Fruit fly (Drosophila melanogaster) whole organism, embryonic: ENCODE results near the gene CG4577.
A peak's percentile ranks its signal among the peaks of the same experiment; 100 is the strongest.

Source experiments
- CG10147 ChIP-seq: fragments of 200-800 bp; sonication (Bioruptor generic); optimal IDR thresholded peaks from 2 replicates; lab custom pipeline; 2019; ENCODE audit warnings: missing biosample characterization, mild to moderate bottlenecking, missing genetic modification characterization, moderate library complexity
- CG11093 ChIP-seq: fragments of 200-800 bp; sonication (Bioruptor generic); IDR thresholded peaks from 3 replicates; pipeline ENCODE4 v1.3.6; 2022; ENCODE audit warnings: missing biosample characterization, missing genetic modification characterization
- CG12104 ChIP-seq: fragments of 200-800 bp; sonication (Bioruptor generic); optimal IDR thresholded peaks from 3 replicates; lab custom pipeline; 2016; ENCODE audit warnings: missing biosample characterization, missing genetic modification characterization
- CG13287 ChIP-seq: fragments of 200-800 bp; sonication (Bioruptor generic); IDR thresholded peaks from 2 replicates; pipeline ENCODE4 v1.3.6; 2022; ENCODE audit warnings: missing biosample characterization, missing genetic modification characterization; ENCODE audit not compliant: partially characterized antibody
- CG14014 ChIP-seq: fragments of 200-800 bp; sonication (Bioruptor generic); IDR thresholded peaks from 2 replicates; pipeline ENCODE4 v1.3.6; 2022; ENCODE audit warnings: missing biosample characterization, missing genetic modification characterization
- CG14667 ChIP-seq: fragments of 200-800 bp; sonication (Bioruptor generic); IDR thresholded peaks from 2 replicates; pipeline ENCODE4 v1.3.6; 2022; ENCODE audit warnings: missing biosample characterization, missing genetic modification characterization
- CG14710 ChIP-seq: fragments of 200-800 bp; sonication (Bioruptor generic); optimal IDR thresholded peaks from 3 replicates; lab custom pipeline; 2019; ENCODE audit warnings: missing biosample characterization, mild to moderate bottlenecking, missing genetic modification characterization, moderate library complexity
- CG14860 ChIP-seq: fragments of 200-800 bp; sonication (Bioruptor generic); IDR thresholded peaks from 3 replicates; pipeline ENCODE4 v1.3.6; 2022; ENCODE audit warnings: missing biosample characterization, missing genetic modification characterization; ENCODE audit not compliant: partially characterized antibody
- CG16813 ChIP-seq: fragments of 200-800 bp; sonication (Bioruptor generic); IDR thresholded peaks from 3 replicates; pipeline ENCODE4 v1.3.6; 2022; ENCODE audit warnings: missing biosample characterization, missing genetic modification characterization; ENCODE audit not compliant: partially characterized antibody
- CG16815 ChIP-seq: fragments of 200-800 bp; sonication (Bioruptor generic); optimal IDR thresholded peaks from 3 replicates; lab custom pipeline; 2017; ENCODE audit warnings: missing biosample characterization, mild to moderate bottlenecking, missing genetic modification characterization
- CG17385 ChIP-seq: fragments of 200-800 bp; sonication (Bioruptor generic); optimal IDR thresholded peaks from 3 replicates; lab custom pipeline; 2018; ENCODE audit warnings: missing biosample characterization, mild to moderate bottlenecking, missing genetic modification characterization
- CG17568 ChIP-seq: fragments of 200-800 bp; sonication (Bioruptor generic); optimal IDR thresholded peaks from 2 replicates; lab custom pipeline; 2018; ENCODE audit warnings: missing biosample characterization, mild to moderate bottlenecking, missing genetic modification characterization, moderate library complexity
- CG18011 ChIP-seq: fragments of 200-800 bp; sonication (Bioruptor generic); optimal IDR thresholded peaks from 2 replicates; lab custom pipeline; 2017; ENCODE audit warnings: missing biosample characterization, missing genetic modification characterization, mild to moderate bottlenecking, moderate library complexity, missing genotype
- CG2875 ChIP-seq: fragments of 200-800 bp; sonication (Bioruptor generic); optimal IDR thresholded peaks from 2 replicates; lab custom pipeline; 2017; ENCODE audit warnings: missing biosample characterization, mild to moderate bottlenecking, missing genetic modification characterization, missing genetic modification reagents
- CG32767 ChIP-seq: fragments of 200-800 bp; sonication (Bioruptor generic); IDR thresholded peaks from 2 replicates; pipeline ENCODE4 v1.3.6; 2022; ENCODE audit warnings: missing biosample characterization, missing genetic modification characterization
- CG32772 ChIP-seq: fragments of 200-800 bp; sonication (Bioruptor generic); IDR thresholded peaks from 2 replicates; pipeline ENCODE4 v1.3.6; 2022; ENCODE audit warnings: missing biosample characterization, missing genetic modification characterization
- CG3281 ChIP-seq: fragments of 200-800 bp; sonication (Bioruptor generic); optimal IDR thresholded peaks from 3 replicates; lab custom pipeline; 2017; ENCODE audit warnings: missing biosample characterization, mild to moderate bottlenecking, missing genetic modification characterization
- CG33557 ChIP-seq: fragments of 200-800 bp; sonication (Bioruptor generic); optimal IDR thresholded peaks from 2 replicates; lab custom pipeline; 2019; ENCODE audit warnings: missing biosample characterization, mild to moderate bottlenecking, missing genetic modification characterization, moderate library complexity
- CG4854 ChIP-seq: fragments of 200-800 bp; sonication (Bioruptor generic); optimal IDR thresholded peaks from 2 replicates; lab custom pipeline; 2016; ENCODE audit warnings: missing biosample characterization, missing genetic modification characterization, inconsistent platforms
- CG5953 ChIP-seq: fragments of 200-800 bp; sonication (Bioruptor generic); IDR thresholded peaks from 2 replicates; pipeline ENCODE4 v1.3.6; 2022; ENCODE audit warnings: missing biosample characterization, missing genetic modification characterization
- CG8290 ChIP-seq, 3 experiments: fragments of 200-800 bp; sonication (Bioruptor generic); optimal IDR thresholded peaks; 2 replicates each; lab custom pipeline; 2016 to 2019; ENCODE audit warnings: missing biosample characterization in 3 of 3, missing genetic modification characterization in 3 of 3, mild to moderate bottlenecking in 2 of 3, moderate library complexity in 1 of 3
- CHES-1-like ChIP-seq: fragments of 200-800 bp; sonication (Bioruptor generic); optimal IDR thresholded peaks from 2 replicates; lab custom pipeline; 2016; ENCODE audit warnings: missing biosample characterization, missing genetic modification characterization
- CoRest ChIP-seq: fragments of 200-800 bp; sonication (Bioruptor generic); optimal IDR thresholded peaks from 3 replicates; lab custom pipeline; 2018; ENCODE audit warnings: missing biosample characterization, mild to moderate bottlenecking, missing genetic modification characterization, moderate library complexity
- Ets97D ChIP-seq: fragments of 200-800 bp; sonication (Bioruptor generic); optimal IDR thresholded peaks from 3 replicates; lab custom pipeline; 2016; ENCODE audit warnings: missing biosample characterization, missing genetic modification characterization
- Fer3 ChIP-seq: fragments of 200-800 bp; sonication (Bioruptor generic); optimal IDR thresholded peaks from 2 replicates; lab custom pipeline; 2018; ENCODE audit warnings: missing biosample characterization, mild to moderate bottlenecking, missing genetic modification characterization, moderate library complexity
- GATAe ChIP-seq: fragments of 200-800 bp; sonication (Bioruptor generic); conservative IDR thresholded peaks from 2 replicates; pipeline ENCODE4 v1.3.6; 2022; ENCODE audit warnings: missing biosample characterization, missing genetic modification characterization
- Jarid2 ChIP-seq: fragments of 200-800 bp; sonication (Bioruptor generic); optimal IDR thresholded peaks from 3 replicates; lab custom pipeline; 2017; ENCODE audit warnings: mild to moderate bottlenecking, missing biosample characterization, missing genetic modification reagents, missing genetic modification characterization
- NfI ChIP-seq: fragments of 200-800 bp; sonication (Bioruptor generic); optimal IDR thresholded peaks from 3 replicates; lab custom pipeline; 2018; ENCODE audit warnings: missing biosample characterization, mild to moderate bottlenecking, missing genetic modification characterization, moderate library complexity
- Pdp1 ChIP-seq, 2 experiments: fragments of 200-800 bp; sonication (Bioruptor generic); optimal IDR thresholded peaks; 3 replicates each; lab custom pipeline; 2016; ENCODE audit warnings: missing biosample characterization in 2 of 2, missing genetic modification characterization in 2 of 2, mild to moderate bottlenecking in 1 of 2, moderate library complexity in 1 of 2
- Xbp1 ChIP-seq: fragments of 200-800 bp; sonication (Bioruptor generic); optimal IDR thresholded peaks from 3 replicates; lab custom pipeline; 2016; ENCODE audit warnings: missing biosample characterization, mild to moderate bottlenecking, missing genetic modification characterization
- Xrp1 ChIP-seq: fragments of 200-800 bp; sonication (Bioruptor generic); IDR thresholded peaks from 2 replicates; pipeline ENCODE4 v1.3.6; 2022; ENCODE audit warnings: missing biosample characterization, missing genetic modification characterization
- ase ChIP-seq: fragments of 200-800 bp; sonication (Bioruptor generic); IDR thresholded peaks from 3 replicates; pipeline ENCODE4 v1.3.6; 2022; ENCODE audit warnings: missing biosample characterization, missing genetic modification characterization
- bab2 ChIP-seq: fragments of 200-800 bp; sonication (Bioruptor generic); optimal IDR thresholded peaks from 2 replicates; lab custom pipeline; 2016; ENCODE audit warnings: missing biosample characterization, missing genetic modification characterization
- bowl ChIP-seq: fragments of 200-800 bp; sonication (Bioruptor generic); IDR thresholded peaks from 2 replicates; pipeline ENCODE4 v1.3.6; 2022; ENCODE audit warnings: missing biosample characterization, missing genetic modification characterization
- caup ChIP-seq: fragments of 200-800 bp; sonication (Bioruptor generic); optimal IDR thresholded peaks from 3 replicates; lab custom pipeline; 2017; ENCODE audit warnings: missing biosample characterization, mild to moderate bottlenecking, missing genetic modification characterization, moderate library complexity; ENCODE audit not compliant: severe bottlenecking
- chinmo ChIP-seq: fragments of 200-800 bp; sonication (Bioruptor generic); IDR thresholded peaks from 4 replicates; pipeline ENCODE4 v1.3.6; 2022; ENCODE audit warnings: missing biosample characterization, missing genetic modification characterization; ENCODE audit not compliant: partially characterized antibody
- chm ChIP-seq: fragments of 200-800 bp; sonication (Bioruptor generic); IDR thresholded peaks from 2 replicates; pipeline ENCODE4 v1.3.6; 2022; ENCODE audit warnings: missing biosample characterization, missing genetic modification characterization
- dmrt11E ChIP-seq: fragments of 200-800 bp; sonication (Bioruptor generic); optimal IDR thresholded peaks from 3 replicates; lab custom pipeline; 2018; ENCODE audit warnings: missing biosample characterization, mild to moderate bottlenecking, missing genetic modification characterization, moderate library complexity
- eyg ChIP-seq: fragments of 200-800 bp; sonication (Bioruptor generic); optimal IDR thresholded peaks from 3 replicates; lab custom pipeline; 2016; ENCODE audit warnings: missing biosample characterization, missing genetic modification characterization
- fd3F ChIP-seq: fragments of 200-800 bp; sonication (Bioruptor generic); optimal IDR thresholded peaks from 2 replicates; lab custom pipeline; 2018; ENCODE audit warnings: missing biosample characterization, mild to moderate bottlenecking, missing genetic modification characterization, moderate library complexity
- grn ChIP-seq: fragments of 200-800 bp; sonication (Bioruptor generic); optimal IDR thresholded peaks from 3 replicates; lab custom pipeline; 2017; ENCODE audit warnings: missing biosample characterization, missing genetic modification characterization
- gsb-n ChIP-seq: fragments of 200-800 bp; sonication (Bioruptor generic); optimal IDR thresholded peaks from 3 replicates; lab custom pipeline; 2018; ENCODE audit warnings: missing biosample characterization, mild to moderate bottlenecking, missing genetic modification characterization
- nerfin-2 ChIP-seq: fragments of 200-800 bp; sonication (Bioruptor generic); IDR thresholded peaks from 2 replicates; pipeline ENCODE4 v1.3.6; 2022; ENCODE audit warnings: missing biosample characterization, missing genetic modification characterization; ENCODE audit not compliant: partially characterized antibody
- nom ChIP-seq: fragments of 200-800 bp; sonication (Bioruptor generic); optimal IDR thresholded peaks from 2 replicates; lab custom pipeline; 2017; ENCODE audit warnings: missing biosample characterization, missing genetic modification characterization, mild to moderate bottlenecking, moderate library complexity, missing genetic modification reagents
- sob ChIP-seq: fragments of 200-800 bp; sonication (Bioruptor generic); IDR thresholded peaks from 2 replicates; pipeline ENCODE4 v1.3.6; 2022; ENCODE audit warnings: missing biosample characterization, missing genetic modification characterization
- tll ChIP-seq, 2 experiments: fragments of 200-800 bp in 1 of 2; fragments of >200 bp in 1 of 2; sonication (Bioruptor generic) in 1 of 2; optimal IDR thresholded peaks; 2 replicates each; lab custom pipeline; 2017 to 2019; ENCODE audit warnings: missing biosample characterization in 2 of 2, missing genetic modification characterization in 2 of 2, mild to moderate bottlenecking in 1 of 2, moderate library complexity in 1 of 2
- ttk ChIP-seq: fragments of 200-800 bp; sonication (Bioruptor generic); IDR thresholded peaks from 2 replicates; pipeline ENCODE4 v2.1.2; 2022; ENCODE audit warnings: missing biosample characterization, missing genetic modification characterization
- twi ChIP-seq: fragments of 200-800 bp; optimal IDR thresholded peaks from 2 replicates; lab custom pipeline; 2019; ENCODE audit warnings: missing biosample characterization, mild to moderate bottlenecking, missing genetic modification characterization, moderate library complexity
- wdn ChIP-seq: fragments of 200-800 bp; sonication (Bioruptor generic); IDR thresholded peaks from 2 replicates; pipeline ENCODE4 v1.3.6; 2022; ENCODE audit warnings: missing biosample characterization, missing genetic modification characterization

Gene CG4577

dm6 chr2L:1102349-1102748 lies 32.1 kb upstream of the CG4577 start, which contains the start of gene CG4629 (continued):
- TF ChIP-seq gsb-n (tag; lab: Kevin White, UChicago) (no peak), Pdp1 (GFP tag; optimal IDR thresholded peaks at IDR 0.05; lab: Kevin White, UChicago) (peak in 1 of 2 experiments; percentile 2), eyg (GFP tag; lab: Kevin White, UChicago) (peak; percentile 21), ase (GFP tag; lab: Robert Waterston, UW) (no peak), Fer3 (tag; lab: Kevin White, UChicago) (no peak), dmrt11E (tag; lab: Kevin White, UChicago) (no peak), wdn (GFP tag; lab: Robert Waterston, UW) (no peak), CG16813 (GFP tag; lab: Robert Waterston, UW) (0 out of 3 replicates have a peak, but pooled peaks have one; percentile 14), caup (GFP tag; lab: Kevin White, UChicago) (no peak), Xrp1 (no peak), CG32772 (no peak), tll (GFP tag; optimal IDR thresholded peaks at IDR 0.05; lab: Kevin White, UChicago) (no peak), CG2875 (no peak), CG32767 (GFP tag; lab: Robert Waterston, UW) (no peak), CG14710 (tag; lab: Kevin White, UChicago) (no peak), fd3F (no peak), CG18011 (GFP tag; lab: Kevin White, UChicago) (no peak), chm (GFP tag; lab: Robert Waterston, UW) (no peak; the same call in 1 of the 2 replicates), sob (GFP tag; lab: Robert Waterston, UW) (0 out of 2 replicates have a peak, but pooled peaks have one; percentile 15), ttk (GFP tag; lab: Robert Waterston, UW) (no peak), CG12104 (GFP tag; lab: Kevin White, UChicago) (no peak), CG3281 (GFP tag; lab: Kevin White, UChicago) (no peak), GATAe (no peak), CG10147 (no peak), grn (GFP tag; lab: Kevin White, UChicago) (no peak), bowl (no peak), CoRest (tag; lab: Kevin White, UChicago) (no peak), CG14667 (GFP tag; lab: Robert Waterston, UW) (no peak), CHES-1-like (GFP tag; lab: Kevin White, UChicago) (no peak), CG17568 (no peak), CG8290 (GFP tag; optimal IDR thresholded peaks at IDR 0.05; lab: Kevin White, UChicago) (no peak), CG8290 (tag; optimal IDR thresholded peaks at IDR 0.05; lab: Kevin White, UChicago) (no peak), NfI (GFP tag; lab: Kevin White, UChicago) (no peak), CG14014 (GFP tag; lab: Robert Waterston, UW) (no peak), twi (tag; lab: Kevin White, UChicago) (no peak), CG11093 (no peak), CG5953 (no peak), bab2 (GFP tag; lab: Kevin White, UChicago) (no peak), Xbp1 (GFP tag; lab: Kevin White, UChicago) (no peak), CG14860 (GFP tag; lab: Robert Waterston, UW) (no peak), CG4854 (GFP tag; lab: Kevin White, UChicago) (no peak), CG13287 (GFP tag; lab: Robert Waterston, UW) (peak; percentile 57), CG17385 (GFP tag; lab: Kevin White, UChicago) (no peak), nerfin-2 (no peak), CG33557 (no peak), chinmo (GFP tag; lab: Robert Waterston, UW) (0 out of 4 replicates have a peak, but pooled peaks have one; percentile 70), Ets97D (GFP tag; lab: Kevin White, UChicago) (no peak), nom (peak; percentile 39), Jarid2 (GFP tag; lab: Kevin White, UChicago) (peak; percentile 68), CG16815 (GFP tag; lab: Kevin White, UChicago) (no peak)
